Worm (Caenorhabditis elegans) whole organism, young adult: ENCODE data around the gene F28F8.7.

ENCODE experiments used
- C06A6.2 ChIP-seq: fragments of 200-800 bp; sonication (Bioruptor generic); conservative IDR thresholded peaks from 2 replicates; pipeline ENCODE4 v1.3.6; 2022; ENCODE audit warnings: missing genetic modification characterization, missing compliant biosample characterization
- D2030.7 ChIP-seq: fragments of 200-800 bp; sonication (Bioruptor generic); IDR thresholded peaks from 2 replicates; pipeline ENCODE4 v1.3.6; 2022; ENCODE audit warnings: missing genetic modification reagents, missing genetic modification characterization, missing compliant biosample characterization
- F33H1.4 ChIP-seq: fragments of 200-800 bp; sonication (Bioruptor generic); IDR thresholded peaks from 2 replicates; pipeline ENCODE4 v1.3.6; 2022; ENCODE audit warnings: missing genetic modification reagents, missing genetic modification characterization, missing compliant biosample characterization
- T26A5.8 ChIP-seq: sonication (generic microtip); optimal IDR thresholded peaks from 2 replicates; lab custom pipeline; 2016; ENCODE audit warnings: missing genetic modification characterization, missing compliant biosample characterization
- ama-1 ChIP-seq, 3 experiments: fragments of 150-350 bp in 1 of 3; sonication (generic microtip) in 2 of 3; optimal IDR thresholded peaks; 2 replicates each; lab custom pipeline; 2014 to 2018; ENCODE audit warnings: missing biosample characterization in 2 of 3, missing genetic modification characterization in 2 of 3, missing genetic modification reagents in 2 of 3
- atf-7 ChIP-seq: sonication (generic microtip); optimal IDR thresholded peaks from 2 replicates; lab custom pipeline; 2017; ENCODE audit warnings: mild to moderate bottlenecking, missing genetic modification characterization, missing compliant biosample characterization
- athp-1 ChIP-seq: sonication (generic microtip); optimal IDR thresholded peaks from 2 replicates; lab custom pipeline; 2017; ENCODE audit warnings: mild to moderate bottlenecking, missing genetic modification characterization, missing compliant biosample characterization
- attf-3 ChIP-seq: fragments of 200-800 bp; sonication (Bioruptor generic); conservative IDR thresholded peaks from 2 replicates; pipeline ENCODE4 v1.3.6; 2022; ENCODE audit warnings: missing genetic modification reagents, missing genetic modification characterization, missing compliant biosample characterization
- bed-2 ChIP-seq: fragments of 200-800 bp; sonication (Bioruptor generic); IDR thresholded peaks from 2 replicates; pipeline ENCODE4 v1.3.6; 2022; ENCODE audit warnings: missing genetic modification reagents, missing genetic modification characterization, missing compliant biosample characterization
- cebp-2 ChIP-seq: fragments of 200-800 bp; sonication (Bioruptor generic); IDR thresholded peaks from 2 replicates; pipeline ENCODE4 v1.3.6; 2022; ENCODE audit warnings: missing genetic modification characterization, missing compliant biosample characterization
- ceh-27 ChIP-seq: fragments of 200-800 bp; sonication (Bioruptor generic); optimal IDR thresholded peaks from 2 replicates; lab custom pipeline; 2018; ENCODE audit warnings: mild to moderate bottlenecking, missing genetic modification characterization, moderate library complexity, missing compliant biosample characterization
- ceh-40 ChIP-seq: fragments of 200-800 bp; sonication (Bioruptor generic); IDR thresholded peaks from 2 replicates; pipeline ENCODE4 v1.3.6; 2022; ENCODE audit warnings: missing genetic modification characterization, missing compliant biosample characterization
- dpff-1 ChIP-seq: sonication (generic microtip); optimal IDR thresholded peaks from 2 replicates; lab custom pipeline; 2017; ENCODE audit warnings: mild to moderate bottlenecking, missing genetic modification characterization, missing compliant biosample characterization
- efl-1 ChIP-seq: fragments of 150-350 bp; optimal IDR thresholded peaks from 2 replicates; lab custom pipeline; 2014; ENCODE audit warnings: missing biosample characterization, missing genetic modification reagents, missing genetic modification characterization
- ekl-4 ChIP-seq: fragments of 200-800 bp; sonication (Bioruptor generic); IDR thresholded peaks from 2 replicates; pipeline ENCODE4 v1.3.6; 2022; ENCODE audit warnings: missing genetic modification reagents, missing genetic modification characterization, missing compliant biosample characterization
- hsf-1 ChIP-seq: fragments of 200-800 bp; sonication (Bioruptor generic); IDR thresholded peaks from 2 replicates; pipeline ENCODE4 v1.3.6; 2022; ENCODE audit warnings: missing genetic modification reagents, missing genetic modification characterization, missing compliant biosample characterization
- let-526 ChIP-seq: fragments of 200-800 bp; sonication (Bioruptor generic); IDR thresholded peaks from 2 replicates; pipeline ENCODE4 v1.3.6; 2022; ENCODE audit warnings: missing genetic modification reagents, missing genetic modification characterization, missing compliant biosample characterization
- lin-35 ChIP-seq, 3 experiments: fragments of 150-350 bp in 2 of 3; sonication (generic microtip) in 1 of 3; optimal IDR thresholded peaks; 2 replicates each; lab custom pipeline; 2014 to 2018; ENCODE audit warnings: missing biosample characterization in 3 of 3, missing genetic modification characterization in 3 of 3, missing genetic modification reagents in 3 of 3
- lin-54 ChIP-seq: fragments of 200-800 bp; sonication (Bioruptor generic); optimal IDR thresholded peaks from 2 replicates; lab custom pipeline; 2018; ENCODE audit warnings: mild to moderate bottlenecking, missing genetic modification characterization, missing compliant biosample characterization
- lsl-1 ChIP-seq: fragments of 200-800 bp; sonication (Bioruptor generic); optimal IDR thresholded peaks from 2 replicates; lab custom pipeline; 2018; ENCODE audit warnings: mild to moderate bottlenecking, missing genetic modification characterization, moderate library complexity, missing compliant biosample characterization
- lsy-27 ChIP-seq: sonication (generic microtip); optimal IDR thresholded peaks from 2 replicates; lab custom pipeline; 2017; ENCODE audit warnings: missing genetic modification characterization, mild to moderate bottlenecking, missing compliant biosample characterization, antibody characterized with exemption, missing genotype, borderline replicate concordance; ENCODE audit not compliant: insufficient read depth
- madf-6 ChIP-seq: fragments of 200-800 bp; sonication (Bioruptor generic); IDR thresholded peaks from 2 replicates; pipeline ENCODE4 v1.3.6; 2022; ENCODE audit warnings: missing genetic modification reagents, missing genetic modification characterization, missing compliant biosample characterization
- mel-28 ChIP-seq: sonication (generic microtip); optimal IDR thresholded peaks from 2 replicates; lab custom pipeline; 2016; ENCODE audit warnings: borderline replicate concordance, mild to moderate bottlenecking, missing genetic modification characterization, missing compliant biosample characterization
- mes-4 ChIP-seq: sonication (generic microtip); optimal IDR thresholded peaks from 2 replicates; lab custom pipeline; 2016; ENCODE audit warnings: missing genotype, missing genetic modification characterization, missing compliant biosample characterization
- nhr-120 ChIP-seq: fragments of 200-800 bp; sonication (Bioruptor generic); IDR thresholded peaks from 2 replicates; pipeline ENCODE4 v1.3.6; 2022; ENCODE audit warnings: missing genetic modification characterization, missing compliant biosample characterization
- nhr-179 ChIP-seq: sonication (generic microtip); optimal IDR thresholded peaks from 2 replicates; lab custom pipeline; 2016; ENCODE audit warnings: mild to moderate bottlenecking, missing genetic modification characterization, missing compliant biosample characterization
- pbrm-1 ChIP-seq: fragments of 200-800 bp; sonication (Bioruptor generic); IDR thresholded peaks from 2 replicates; pipeline ENCODE4 v1.3.6; 2022; ENCODE audit warnings: missing genetic modification reagents, missing genetic modification characterization, missing compliant biosample characterization
- rcor-1 ChIP-seq: fragments of 200-800 bp; sonication (Bioruptor generic); IDR thresholded peaks from 2 replicates; pipeline ENCODE4 v1.3.6; 2022; ENCODE audit warnings: missing genetic modification reagents, missing genetic modification characterization, missing compliant biosample characterization
- sdz-38 ChIP-seq: sonication (generic microtip); optimal IDR thresholded peaks from 2 replicates; lab custom pipeline; 2016; ENCODE audit warnings: missing genotype, missing genetic modification characterization, missing compliant biosample characterization
- snpc-1.3 ChIP-seq: sonication (generic microtip); optimal IDR thresholded peaks from 2 replicates; lab custom pipeline; 2017; ENCODE audit warnings: missing genetic modification characterization, mild to moderate bottlenecking, missing compliant biosample characterization, antibody characterized with exemption, moderate library complexity, missing genotype, missing genetic modification reagents; ENCODE audit not compliant: insufficient read depth
- snpc-3.4 ChIP-seq: sonication (generic microtip); optimal IDR thresholded peaks from 2 replicates; lab custom pipeline; 2017; ENCODE audit warnings: missing genetic modification characterization, mild to moderate bottlenecking, missing compliant biosample characterization, antibody characterized with exemption, moderate library complexity, missing genotype, missing genetic modification reagents
- tbp1 ChIP-seq: fragments of 200-800 bp; sonication (Bioruptor generic); optimal IDR thresholded peaks from 2 replicates; lab custom pipeline; 2018; ENCODE audit warnings: mild to moderate bottlenecking, missing genetic modification characterization, missing compliant biosample characterization
- tlf-1 ChIP-seq: fragments of 200-800 bp; sonication (Bioruptor generic); optimal IDR thresholded peaks from 2 replicates; lab custom pipeline; 2018; ENCODE audit warnings: mild to moderate bottlenecking, missing genetic modification characterization, missing compliant biosample characterization
- xnd-1 ChIP-seq: sonication (generic microtip); optimal IDR thresholded peaks from 2 replicates; lab custom pipeline; 2016; ENCODE audit warnings: missing genotype, missing genetic modification reagents, missing genetic modification characterization, missing compliant biosample characterization
- zfh-2 ChIP-seq: fragments of 200-800 bp; sonication (Bioruptor generic); conservative IDR thresholded peaks from 2 replicates; pipeline ENCODE4 v1.3.6; 2022; ENCODE audit warnings: missing genetic modification reagents, missing genetic modification characterization, missing compliant biosample characterization
- ztf-18 ChIP-seq: sonication (generic microtip); optimal IDR thresholded peaks from 2 replicates; lab custom pipeline; 2016; ENCODE audit warnings: missing genotype, mild to moderate bottlenecking, missing genetic modification characterization, missing compliant biosample characterization
- ztf-22 ChIP-seq: fragments of 200-800 bp; sonication (Bioruptor generic); optimal IDR thresholded peaks from 2 replicates; lab custom pipeline; 2018; ENCODE audit warnings: mild to moderate bottlenecking, missing genetic modification characterization, moderate library complexity, missing compliant biosample characterization

The F28F8.7 gene

ce11 chrV:15544898-15545297, 45.5 kb downstream of the F28F8.7 start, which contains the start of gene glb-14:
glb-14 (minus strand) TSS chrV:15544994.
- TF ChIP-seq cebp-2 (no peak), zfh-2 (GFP tag; lab: Robert Waterston, UW) (no peak), F33H1.4 (no peak), madf-6 (GFP tag; lab: Robert Waterston, UW) (no peak), nhr-120 (GFP tag; lab: Robert Waterston, UW) (no peak), ceh-27 (GFP tag; lab: Kevin White, UChicago) (no peak)

- TF ChIP-seq athp-1 (tag; lab: Kevin White, UChicago) (no peak), zfh-2 (GFP tag; lab: Robert Waterston, UW) (peak; percentile 77)
These were observed 47.2 kb downstream of the F28F8.7 start for ce11 chrV:15543252-15543651.

ce11 chrV:15537923-15538322, 52.5 kb downstream of the F28F8.7 start, which contains the start of gene prde-1:
prde-1 (plus strand) TSS chrV:15538244.
- TF ChIP-seq mel-28 (tag; lab: Kevin White, UChicago) = no peak
- no peak for TF ChIP-seq bed-2 (GFP tag; lab: Robert Waterston, UW)
- TF ChIP-seq rcor-1 (GFP tag; lab: Robert Waterston, UW) = 0 out of 2 replicates have a peak, but pooled peaks have one; percentile 36
- no peak for TF ChIP-seq tlf-1 (GFP tag; lab: Kevin White, UChicago)
- TF ChIP-seq lsy-27 = no peak
- peak; percentile 41; the same call in 1 of the 2 replicates for TF ChIP-seq hsf-1 (GFP tag; lab: Robert Waterston, UW)
- peak; percentile 49 for TF ChIP-seq lin-54 (GFP tag; lab: Kevin White, UChicago)
- no peak for TF ChIP-seq snpc-1.3
- TF ChIP-seq efl-1 = no peak
- peak; percentile 28 for TF ChIP-seq tbp1
- no peak for TF ChIP-seq sdz-38 (tag; lab: Kevin White, UChicago)
- TF ChIP-seq C06A6.2 (GFP tag; lab: Robert Waterston, UW) = no peak
- no peak for TF ChIP-seq T26A5.8 (tag; lab: Kevin White, UChicago)
- peak; percentile 43 for TF ChIP-seq xnd-1
- peak; percentile 93 for TF ChIP-seq ztf-18 (tag; lab: Kevin White, UChicago)
- peak; percentile 50 for TF ChIP-seq D2030.7 (GFP tag; lab: Robert Waterston, UW)
- no peak for TF ChIP-seq ztf-22
- no peak for TF ChIP-seq ekl-4
- no peak for TF ChIP-seq snpc-3.4 (tag; lab: Kevin White, UChicago)
- TF ChIP-seq lsl-1 (GFP tag; lab: Kevin White, UChicago) = peak; percentile 61
- no peak for TF ChIP-seq nhr-120 (GFP tag; lab: Robert Waterston, UW)
- TF ChIP-seq mes-4 (tag; lab: Kevin White, UChicago) = no peak
- TF ChIP-seq nhr-179 (tag; lab: Kevin White, UChicago) = no peak
- peak; percentile 66 for TF ChIP-seq madf-6 (GFP tag; lab: Robert Waterston, UW)
- peak; percentile 48 for TF ChIP-seq F33H1.4
- no peak for TF ChIP-seq dpff-1 (tag; lab: Kevin White, UChicago)
- TF ChIP-seq pbrm-1 = 0 out of 2 replicates have a peak, but pooled peaks have one; percentile 13
- TF ChIP-seq ama-1 (optimal IDR thresholded peaks at IDR 0.05; lab: Kevin White, UChicago) = no peak
- no peak for TF ChIP-seq ama-1 (GFP tag; optimal IDR thresholded peaks at IDR 0.05; lab: Kevin White, UChicago)

- TF ChIP-seq atf-7 (tag; lab: Kevin White, UChicago) (no peak), lin-35 (GFP tag; optimal IDR thresholded peaks at IDR 0.05; lab: Kevin White, UChicago) (no peak), attf-3 (GFP tag; lab: Robert Waterston, UW) (no peak), let-526 (no peak), ceh-40 (GFP tag; lab: Robert Waterston, UW) (no peak)
- TF ChIP-seq, all 124 proteins: peak for 0
These were observed 54.1 kb downstream of the F28F8.7 start, which contains the start of gene F21A3.4 for ce11 chrV:15536320-15536719. F21A3.4 (plus strand) TSS chrV:15536620.
